Worm (Caenorhabditis elegans) whole organism, L1 larva: ENCODE measurements around the gene ZK792.5.

ENCODE experiments used
- ama-1 ChIP-seq: fragments of 150-350 bp; optimal IDR thresholded peaks from 2 replicates; lab custom pipeline; 2014
- ceh-8 ChIP-seq: fragments of 200-800 bp; sonication (Bioruptor generic); optimal IDR thresholded peaks from 2 replicates; lab custom pipeline; 2018; ENCODE audit warnings: mild to moderate bottlenecking, missing genetic modification characterization, moderate library complexity, missing compliant biosample characterization
- lin-35 ChIP-seq, 2 experiments: fragments of 150-350 bp; optimal IDR thresholded peaks; 2 replicates each; lab custom pipeline; 2014; ENCODE audit warnings: missing biosample characterization in 2 of 2, missing genetic modification characterization in 2 of 2, missing genetic modification reagents in 2 of 2
- unc-86 ChIP-seq: sonication (generic microtip); optimal IDR thresholded peaks from 2 replicates; lab custom pipeline; 2016; ENCODE audit warnings: missing genetic modification characterization, missing compliant biosample characterization

DNA sequence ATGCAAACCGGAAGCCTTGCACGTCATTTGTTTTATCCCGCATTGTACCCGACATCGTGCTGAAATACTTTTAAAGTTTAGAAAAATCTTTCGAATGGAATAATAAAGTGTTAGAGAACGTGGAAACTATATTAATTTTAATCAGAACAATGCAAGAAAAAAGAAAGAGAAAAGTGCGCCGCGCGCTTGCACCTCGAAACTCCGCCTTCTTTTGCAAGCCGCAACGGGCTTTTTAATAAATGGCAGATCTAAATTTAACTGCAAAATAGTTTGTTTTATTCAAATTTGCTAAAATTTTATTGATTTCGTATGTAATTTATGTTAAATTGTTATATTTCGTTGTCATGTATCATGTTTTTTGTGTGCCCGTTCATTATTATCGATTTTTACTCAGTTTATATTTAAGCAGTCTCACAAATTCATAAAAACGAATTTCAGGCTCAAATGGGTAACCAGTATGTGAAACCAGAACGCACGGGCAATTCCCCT is 35.9 kb downstream of the ZK792.5 start, which contains the start of the genes acl-3 and ndub-6:
- TF ChIP-seq unc-86 (tag; lab: Kevin White, UChicago) (no peak), ama-1 (no peak), lin-35 (GFP tag; optimal IDR thresholded peaks at IDR 0.05; lab: Kevin White, UChicago) (peak in 1 of 2 experiments; percentile 11), ceh-8 (no peak)
